Fruit fly (Drosophila melanogaster) Kc167 (cell line): ENCODE measurements around the gene Lsm12a.

ENCODE experiments used
- Sin3A ChIP-seq: fragments of >200 bp; optimal IDR thresholded peaks from 2 replicates; lab custom pipeline; 2018; ENCODE audit warnings: missing external identifiers
- insv ChIP-seq: fragments of >200 bp; optimal IDR thresholded peaks from 3 replicates; lab custom pipeline; 2018; ENCODE audit warnings: missing external identifiers
- psq ChIP-seq: fragments of >200 bp; optimal IDR thresholded peaks from 2 replicates; lab custom pipeline; 2017; ENCODE audit warnings: missing external identifiers

DNA sequence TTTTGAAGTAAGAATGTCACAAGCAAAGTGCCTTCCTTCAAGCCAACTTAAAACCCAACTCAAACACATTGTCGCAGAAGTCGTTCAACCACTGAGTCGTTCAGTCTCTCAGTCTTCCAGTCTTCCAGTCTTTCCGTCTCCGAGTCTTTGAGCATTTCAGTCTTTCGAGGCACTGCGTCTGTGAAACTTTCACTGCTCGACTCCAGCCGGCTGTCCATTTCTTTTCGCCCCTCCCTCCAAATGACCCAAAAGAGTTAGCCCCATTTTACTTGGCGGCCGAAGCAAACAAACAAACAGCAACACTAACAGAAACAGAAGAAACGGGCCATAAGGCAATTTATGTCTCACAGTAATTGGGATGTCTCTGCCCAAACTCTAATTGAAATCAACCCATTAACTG is 17.4 kb upstream of the Lsm12a start:
- no peak for TF ChIP-seq insv (lab: Kevin White, UChicago)
- no peak for TF ChIP-seq psq (lab: Kevin White, UChicago)
- TF ChIP-seq Sin3A (lab: Kevin White, UChicago), result no peak
